Fruit fly (Drosophila melanogaster) whole organism, prepupa: ENCODE results near the gene CG32373.

Experiments used
- CG1621 ChIP-seq: fragments of 200-800 bp; sonication (Bioruptor generic); optimal IDR thresholded peaks from 3 replicates; lab custom pipeline; 2018; ENCODE audit warnings: missing biosample characterization, mild to moderate bottlenecking, missing genetic modification characterization
- CG32006 ChIP-seq: fragments of 200-800 bp; sonication (Bioruptor generic); optimal IDR thresholded peaks from 3 replicates; lab custom pipeline; 2017; ENCODE audit warnings: missing biosample characterization, mild to moderate bottlenecking, missing genetic modification characterization
- CG6854 ChIP-seq: fragments of 200-800 bp; sonication (Bioruptor generic); optimal IDR thresholded peaks from 2 replicates; lab custom pipeline; 2017; ENCODE audit warnings: missing biosample characterization, mild to moderate bottlenecking, missing genetic modification characterization
- Gug ChIP-seq: fragments of 200-800 bp; sonication (Bioruptor generic); IDR thresholded peaks from 2 replicates; pipeline ENCODE4 v1.3.6; 2022; ENCODE audit warnings: missing biosample characterization, missing genetic modification characterization
- Lpt ChIP-seq: fragments of 200-800 bp; sonication (Bioruptor generic); optimal IDR thresholded peaks from 3 replicates; lab custom pipeline; 2016; ENCODE audit warnings: missing biosample characterization, missing genetic modification characterization
- OdsH ChIP-seq: fragments of 200-800 bp; sonication (Bioruptor generic); optimal IDR thresholded peaks from 3 replicates; lab custom pipeline; 2016; ENCODE audit warnings: missing biosample characterization, missing genetic modification characterization
- Sox15 ChIP-seq: fragments of 200-800 bp; sonication (Bioruptor generic); optimal IDR thresholded peaks from 3 replicates; lab custom pipeline; 2016; ENCODE audit warnings: missing biosample characterization, missing genetic modification characterization
- esn ChIP-seq: fragments of 200-800 bp; sonication (Bioruptor generic); optimal IDR thresholded peaks from 2 replicates; lab custom pipeline; 2016; ENCODE audit warnings: missing biosample characterization, mild to moderate bottlenecking, missing genetic modification characterization, moderate library complexity
- svp ChIP-seq: fragments of 200-800 bp; sonication (Bioruptor generic); peaks from one replicate; lab custom pipeline; 2016; ENCODE audit warnings: missing biosample characterization, missing genetic modification characterization

DNA sequence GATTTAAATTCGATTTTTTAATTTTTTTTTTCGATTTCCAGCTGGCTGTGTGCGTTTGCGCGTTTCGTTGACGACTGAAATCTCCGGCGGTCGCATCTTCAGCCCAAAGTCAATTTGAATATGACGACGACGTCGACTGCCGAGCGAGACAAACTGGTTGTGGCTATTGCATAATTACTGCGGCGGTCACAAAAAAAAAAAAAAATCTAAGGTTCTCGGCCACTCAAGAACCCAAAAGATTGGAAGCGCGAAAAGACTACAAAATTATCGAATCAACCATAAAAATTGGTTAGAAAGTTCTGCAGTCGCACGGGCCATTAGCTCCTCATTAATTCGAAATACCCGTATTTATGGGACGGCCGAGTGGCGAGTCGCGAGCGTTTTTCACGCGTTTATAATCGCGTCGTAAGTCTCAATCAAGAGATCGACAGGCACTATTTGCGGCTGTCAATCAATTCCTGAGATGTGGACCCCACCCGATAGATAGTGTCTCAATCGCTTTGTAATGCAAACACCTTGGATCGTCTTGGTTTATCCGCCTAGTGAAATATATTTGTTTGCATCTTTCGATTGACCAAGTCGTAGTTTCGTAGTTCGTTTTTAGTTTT is 81.9 kb downstream of the CG32373 start, which contains the start of gene CG8492:
- no peak for TF ChIP-seq svp (GFP tag; lab: Kevin White, UChicago)
- no peak for TF ChIP-seq Gug (GFP tag; lab: Robert Waterston, UW)
- no peak for TF ChIP-seq OdsH
- TF ChIP-seq Sox15, result no peak
- TF ChIP-seq esn (GFP tag; lab: Kevin White, UChicago), result no peak
- TF ChIP-seq CG6854, result no peak
- TF ChIP-seq CG1621 (tag; lab: Kevin White, UChicago), result no peak
- no peak for TF ChIP-seq CG32006 (GFP tag; lab: Kevin White, UChicago)
- TF ChIP-seq Lpt (GFP tag; lab: Kevin White, UChicago), result no peak
